Fruit fly (Drosophila melanogaster) whole organism, embryonic: ENCODE results near the gene CG6689.
A peak's percentile ranks its signal among the peaks of the same experiment; 100 is the strongest.

Source experiments
- BEAF-32 ChIP-seq: fragments of 200-800 bp; sonication (Bioruptor generic); optimal IDR thresholded peaks from 3 replicates; lab custom pipeline; 2017; ENCODE audit warnings: missing biosample characterization, missing genetic modification characterization, mild to moderate bottlenecking, moderate library complexity, missing genetic modification reagents
- CG10462 ChIP-seq: fragments of 200-800 bp; sonication (Bioruptor generic); optimal IDR thresholded peaks from 2 replicates; lab custom pipeline; 2016; ENCODE audit warnings: missing biosample characterization, missing genetic modification characterization
- CG13287 ChIP-seq: fragments of 200-800 bp; sonication (Bioruptor generic); IDR thresholded peaks from 2 replicates; pipeline ENCODE4 v1.3.6; 2022; ENCODE audit warnings: missing biosample characterization, missing genetic modification characterization; ENCODE audit not compliant: partially characterized antibody
- CG14710 ChIP-seq: fragments of 200-800 bp; sonication (Bioruptor generic); optimal IDR thresholded peaks from 3 replicates; lab custom pipeline; 2019; ENCODE audit warnings: missing biosample characterization, mild to moderate bottlenecking, missing genetic modification characterization, moderate library complexity
- CG1603 ChIP-seq: fragments of 200-800 bp; sonication (Bioruptor generic); optimal IDR thresholded peaks from 2 replicates; lab custom pipeline; 2019; ENCODE audit warnings: missing biosample characterization, mild to moderate bottlenecking, missing genetic modification characterization, moderate library complexity
- CG17186 ChIP-seq: fragments of 200-800 bp; sonication (Bioruptor generic); optimal IDR thresholded peaks from 3 replicates; lab custom pipeline; 2017; ENCODE audit warnings: missing biosample characterization, missing genetic modification reagents, missing genetic modification characterization
- CG17328 ChIP-seq: fragments of 200-800 bp; sonication (Bioruptor generic); IDR thresholded peaks from 2 replicates; pipeline ENCODE4 v1.3.6; 2022; ENCODE audit warnings: missing biosample characterization, missing genetic modification characterization
- CG17385 ChIP-seq: fragments of 200-800 bp; sonication (Bioruptor generic); optimal IDR thresholded peaks from 3 replicates; lab custom pipeline; 2018; ENCODE audit warnings: missing biosample characterization, mild to moderate bottlenecking, missing genetic modification characterization
- CG34422 ChIP-seq: fragments of 200-800 bp; sonication (Bioruptor generic); IDR thresholded peaks from 3 replicates; pipeline ENCODE4 v1.3.6; 2022; ENCODE audit warnings: missing biosample characterization, missing genetic modification characterization
- D19A ChIP-seq: fragments of 200-800 bp; optimal IDR thresholded peaks from 3 replicates; lab custom pipeline; 2019; ENCODE audit warnings: missing biosample characterization, mild to moderate bottlenecking, missing genetic modification characterization, moderate library complexity
- Dp ChIP-seq: fragments of 200-800 bp; sonication (Bioruptor generic); optimal IDR thresholded peaks from 2 replicates; lab custom pipeline; 2018; ENCODE audit warnings: missing biosample characterization, mild to moderate bottlenecking, missing genetic modification characterization, moderate library complexity
- E2f2 ChIP-seq: fragments of 200-800 bp; sonication (Bioruptor generic); IDR thresholded peaks from 2 replicates; pipeline ENCODE4 v1.3.6; 2022; ENCODE audit warnings: missing biosample characterization, missing genetic modification characterization
- Ets97D ChIP-seq: fragments of 200-800 bp; sonication (Bioruptor generic); optimal IDR thresholded peaks from 3 replicates; lab custom pipeline; 2016; ENCODE audit warnings: missing biosample characterization, missing genetic modification characterization
- H15 ChIP-seq: fragments of 200-800 bp; sonication (Bioruptor generic); IDR thresholded peaks from 3 replicates; pipeline ENCODE4 v1.3.6; 2022; ENCODE audit warnings: missing biosample characterization, missing genetic modification characterization
- HmgZ ChIP-seq: fragments of 200-800 bp; sonication (Bioruptor generic); optimal IDR thresholded peaks from 2 replicates; lab custom pipeline; 2018; ENCODE audit warnings: missing biosample characterization, mild to moderate bottlenecking, missing genetic modification characterization
- Hr78 ChIP-seq, 2 experiments: fragments of 200-800 bp in 1 of 2; fragments of >200 bp in 1 of 2; sonication (Bioruptor generic) in 1 of 2; optimal IDR thresholded peaks; 2 replicates each; lab custom pipeline; 2017 to 2019; ENCODE audit warnings: missing biosample characterization in 2 of 2, missing genetic modification characterization in 2 of 2, mild to moderate bottlenecking in 1 of 2, moderate library complexity in 1 of 2
- MBD-R2 ChIP-seq: fragments of 200-800 bp; sonication (Bioruptor generic); IDR thresholded peaks from 2 replicates; pipeline ENCODE4 v1.3.6; 2022; ENCODE audit warnings: missing biosample characterization, missing genetic modification characterization
- MESR4 ChIP-seq: fragments of 200-800 bp; sonication (Bioruptor generic); optimal IDR thresholded peaks from 2 replicates; lab custom pipeline; 2018; ENCODE audit warnings: missing biosample characterization, mild to moderate bottlenecking, missing genetic modification characterization, moderate library complexity
- Max ChIP-seq: fragments of 200-800 bp; sonication (Bioruptor generic); optimal IDR thresholded peaks from 2 replicates; lab custom pipeline; 2016; ENCODE audit warnings: missing biosample characterization, mild to moderate bottlenecking, missing genetic modification characterization
- Myb ChIP-seq: fragments of 200-800 bp; sonication (Bioruptor generic); optimal IDR thresholded peaks from 2 replicates; lab custom pipeline; 2016; ENCODE audit warnings: missing biosample characterization, missing genetic modification characterization
- Nf-YC ChIP-seq: fragments of 200-800 bp; optimal IDR thresholded peaks from 3 replicates; lab custom pipeline; 2019; ENCODE audit warnings: missing biosample characterization, mild to moderate bottlenecking, missing genetic modification characterization, moderate library complexity
- Pdp1 ChIP-seq, 2 experiments: fragments of 200-800 bp; sonication (Bioruptor generic); optimal IDR thresholded peaks; 3 replicates each; lab custom pipeline; 2016; ENCODE audit warnings: missing biosample characterization in 2 of 2, missing genetic modification characterization in 2 of 2, mild to moderate bottlenecking in 1 of 2, moderate library complexity in 1 of 2
- YL-1 ChIP-seq: fragments of 200-800 bp; sonication (Bioruptor generic); optimal IDR thresholded peaks from 3 replicates; lab custom pipeline; 2017; ENCODE audit warnings: missing biosample characterization, mild to moderate bottlenecking, missing genetic modification characterization
- bbx ChIP-seq: fragments of 200-800 bp; sonication (Bioruptor generic); IDR thresholded peaks from 2 replicates; pipeline ENCODE4 v1.3.6; 2022; ENCODE audit warnings: missing biosample characterization, missing genetic modification characterization; ENCODE audit not compliant: partially characterized antibody
- crol ChIP-seq: fragments of 200-800 bp; sonication (Bioruptor generic); IDR thresholded peaks from 2 replicates; pipeline ENCODE4 v1.3.6; 2022; ENCODE audit warnings: missing biosample characterization, missing genetic modification characterization
- crp ChIP-seq, 2 experiments: fragments of 200-800 bp; sonication (Bioruptor generic); optimal IDR thresholded peaks; 2 replicates in 1 of 2; 3 replicates in 1 of 2; lab custom pipeline; 2017; ENCODE audit warnings: missing biosample characterization in 2 of 2, missing genetic modification characterization in 2 of 2, mild to moderate bottlenecking in 1 of 2, moderate library complexity in 1 of 2
- cwo ChIP-seq: fragments of 200-800 bp; sonication (Bioruptor generic); optimal IDR thresholded peaks from 3 replicates; lab custom pipeline; 2017; ENCODE audit warnings: missing biosample characterization, missing genetic modification characterization, mild to moderate bottlenecking, moderate library complexity, missing genetic modification reagents
- dm ChIP-seq: fragments of 200-800 bp; sonication (Bioruptor generic); optimal IDR thresholded peaks from 3 replicates; lab custom pipeline; 2016; ENCODE audit warnings: missing biosample characterization, missing genetic modification characterization
- fd96Cb ChIP-seq: fragments of 200-800 bp; sonication (Bioruptor generic); optimal IDR thresholded peaks from 2 replicates; lab custom pipeline; 2018; ENCODE audit warnings: missing biosample characterization, mild to moderate bottlenecking, missing genetic modification characterization, moderate library complexity
- gcm ChIP-seq: fragments of 200-800 bp; sonication (Bioruptor generic); optimal IDR thresholded peaks from 2 replicates; lab custom pipeline; 2019; ENCODE audit warnings: missing biosample characterization, mild to moderate bottlenecking, missing genetic modification characterization, moderate library complexity
- gfzf ChIP-seq: fragments of 200-800 bp; sonication (Bioruptor generic); optimal IDR thresholded peaks from 2 replicates; lab custom pipeline; 2016; ENCODE audit warnings: missing biosample characterization, mild to moderate bottlenecking, missing genetic modification characterization, moderate library complexity
- gsb ChIP-seq: fragments of 200-800 bp; sonication (Bioruptor generic); IDR thresholded peaks from 2 replicates; pipeline ENCODE4 v1.3.6; 2022; ENCODE audit warnings: missing biosample characterization, missing genetic modification characterization
- onecut ChIP-seq: fragments of 200-800 bp; sonication (Bioruptor generic); IDR thresholded peaks from 2 replicates; pipeline ENCODE4 v1.3.6; 2022; ENCODE audit warnings: missing biosample characterization, missing genetic modification characterization
- p53 ChIP-seq: fragments of 200-800 bp; sonication (Bioruptor generic); optimal IDR thresholded peaks from 2 replicates; lab custom pipeline; 2016; ENCODE audit warnings: missing biosample characterization, missing genetic modification characterization
- pan ChIP-seq, 4 experiments: fragments of >200 bp in 3 of 4; fragments of 200-800 bp in 1 of 4; sonication (Bioruptor generic) in 1 of 4; optimal IDR thresholded peaks in 3 of 4; IDR thresholded peaks in 1 of 4; 2 replicates each; pipeline versions ENCODE4 v1.3.6 to Lab custom; 2017 to 2022; ENCODE audit warnings: missing biosample characterization in 2 of 4, missing genetic modification characterization in 2 of 4, mixed read lengths in 1 of 4
- pzg ChIP-seq: fragments of 200-800 bp; sonication (Bioruptor generic); optimal IDR thresholded peaks from 3 replicates; lab custom pipeline; 2018; ENCODE audit warnings: missing biosample characterization, mild to moderate bottlenecking, missing genetic modification characterization, moderate library complexity
- stwl ChIP-seq: fragments of 200-800 bp; sonication (Bioruptor generic); optimal IDR thresholded peaks from 3 replicates; lab custom pipeline; 2018; ENCODE audit warnings: missing biosample characterization, mild to moderate bottlenecking, missing genetic modification characterization, moderate library complexity
- sug ChIP-seq: fragments of 200-800 bp; optimal IDR thresholded peaks from 2 replicates; lab custom pipeline; 2019; ENCODE audit warnings: missing biosample characterization, mild to moderate bottlenecking, missing genetic modification characterization, moderate library complexity
- yki ChIP-seq: fragments of >200 bp; optimal IDR thresholded peaks from 3 replicates; lab custom pipeline; 2018

Gene CG6689

DNA sequence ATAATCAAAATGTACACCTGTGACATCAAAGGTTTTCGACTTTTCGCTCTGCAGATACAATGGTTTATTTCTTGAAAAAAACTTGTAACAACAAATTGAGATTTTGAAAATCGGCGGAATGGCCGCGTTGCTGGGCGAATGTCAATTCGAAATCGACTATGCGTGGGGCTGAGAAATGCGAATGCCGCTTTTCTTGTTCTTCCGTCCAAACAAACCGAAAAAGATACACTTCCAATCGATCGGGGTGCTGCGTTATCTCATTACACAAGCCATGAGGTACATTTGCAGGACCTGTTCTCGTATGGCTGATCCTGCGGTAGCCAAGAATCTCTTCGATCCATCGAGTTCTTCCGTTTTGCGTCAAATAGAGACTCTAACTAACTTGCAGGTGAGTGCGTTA, 17.7 kb upstream of the CG6689 start, which contains the start of gene CG31388:
Gene CG31388 (plus strand): TSS at position 218 of the 400 bp plus-strand sequence.
- TF ChIP-seq yki (lab: Kevin White, UChicago) (peak; percentile 20), E2f2 (GFP tag; lab: Robert Waterston, UW) (peak; percentile 93), Nf-YC (tag; lab: Kevin White, UChicago) (no peak), onecut (GFP tag; lab: Robert Waterston, UW) (peak; percentile 32; the same call in 1 of the 2 replicates), Ets97D (peak; percentile 44), D19A (peak; percentile 98), MESR4 (GFP tag; lab: Kevin White, UChicago) (peak; percentile 83), fd96Cb (no peak), cwo (GFP tag; lab: Kevin White, UChicago) (no peak), CG13287 (GFP tag; lab: Robert Waterston, UW) (peak; percentile 28; the same call in 1 of the 2 replicates), pzg (GFP tag; lab: Kevin White, UChicago) (peak; percentile 71), CG17328 (GFP tag; lab: Robert Waterston, UW) (no peak), BEAF-32 (GFP tag; lab: Kevin White, UChicago) (peak; percentile 23), Dp (GFP tag; lab: Kevin White, UChicago) (peak; percentile 91), bbx (GFP tag; lab: Robert Waterston, UW) (peak; percentile 19; the same call in 1 of the 2 replicates), gfzf (GFP tag; lab: Kevin White, UChicago) (peak; percentile 16), CG1603 (tag; lab: Kevin White, UChicago) (peak; percentile 31), Pdp1 (GFP tag; optimal IDR thresholded peaks at IDR 0.05; lab: Kevin White, UChicago) (peak in 1 of 2 experiments; percentile 9), YL-1 (GFP tag; lab: Kevin White, UChicago) (peak; percentile 63), CG10462 (GFP tag; lab: Kevin White, UChicago) (no peak), Myb (peak; percentile 61), sug (peak; percentile 96), crp (GFP tag; optimal IDR thresholded peaks at IDR 0.05; lab: Kevin White, UChicago) (peak in 1 of 2 experiments; percentile 49), CG34422 (GFP tag; lab: Robert Waterston, UW) (peak; percentile 54; the same call in 1 of the 3 replicates), HmgZ (peak; percentile 27), H15 (GFP tag; lab: Robert Waterston, UW) (no peak), Hr78 (GFP tag; optimal IDR thresholded peaks at IDR 0.05; lab: Kevin White, UChicago) (no peak), dm (GFP tag; lab: Kevin White, UChicago) (peak; percentile 23), MBD-R2 (GFP tag; lab: Robert Waterston, UW) (peak; percentile 85), CG17186 (GFP tag; lab: Kevin White, UChicago) (no peak), Max (no peak), crol (GFP tag; lab: Robert Waterston, UW) (no peak), p53 (GFP tag; lab: Kevin White, UChicago) (no peak), gcm (GFP tag; lab: Kevin White, UChicago) (no peak), gsb (GFP tag; lab: Robert Waterston, UW) (no peak), CG14710 (tag; lab: Kevin White, UChicago) (peak; percentile 95), pan (optimal IDR thresholded peaks at IDR 0.05; lab: Kevin White, UChicago) (no peak), pan (GFP tag; optimal IDR thresholded peaks at IDR 0.05 in 1 of 2, IDR thresholded peaks at IDR 0.05 in 1 of 2) (peak in 1 of 2 experiments; percentile 23), stwl (tag; lab: Kevin White, UChicago) (peak; percentile 48), CG17385 (peak; percentile 98)
